Worm (Caenorhabditis elegans): Measurements from ENCODE around the gene T15B7.1.

The T15B7.1 gene

DNA sequence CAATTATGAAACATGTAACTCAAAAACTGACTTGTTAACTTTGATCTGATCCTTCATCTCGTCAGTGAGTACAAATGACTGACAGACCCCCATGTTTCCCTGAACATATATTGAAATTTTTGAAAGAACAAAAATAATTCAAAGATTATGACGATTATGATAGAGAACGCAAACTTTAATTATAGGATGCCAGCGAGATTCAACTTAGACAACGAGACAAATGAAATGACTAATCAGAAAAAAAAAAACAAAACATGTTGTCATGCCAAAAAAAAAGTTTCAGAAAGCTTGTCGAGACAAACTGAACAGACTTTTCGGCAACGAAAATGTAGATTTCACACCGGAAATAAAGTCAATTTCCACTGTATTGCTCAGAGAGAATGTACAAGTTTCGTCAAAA is 12.2 kb downstream of the T15B7.1 start, which contains the start of gene gpa-10:
Gene gpa-10, minus strand, starts transcription at position 101 of the 400 bp plus-strand sequence.
- TF ChIP-seq snpc-4 (tag; optimal IDR thresholded peaks at IDR 0.05) (no peak), unc-130 (tag; optimal IDR thresholded peaks at IDR 0.05) (no peak), swsn-7 (tag; optimal IDR thresholded peaks at IDR 0.05) (no peak)

DNA sequence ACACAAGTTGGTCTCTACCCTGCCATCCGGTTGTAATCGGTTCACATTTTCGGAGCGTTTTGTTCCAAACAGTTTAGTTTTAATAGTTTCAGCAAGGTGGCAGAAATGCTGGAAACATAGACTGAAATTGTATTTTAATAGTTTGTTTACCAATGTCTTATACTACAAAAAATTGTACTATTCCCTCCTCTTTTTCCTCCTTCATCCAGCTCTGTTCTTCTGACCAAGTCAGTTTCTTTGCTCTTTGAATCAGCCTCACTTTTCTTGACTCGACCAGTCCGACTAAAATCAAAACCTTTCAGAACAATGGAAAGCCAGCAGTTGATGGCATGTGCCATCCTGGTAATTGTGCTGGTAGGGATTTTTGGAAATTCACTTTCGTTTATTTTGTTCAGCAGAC is 27.5 kb downstream of the T15B7.1 start, which contains the start of gene frpr-18:
Gene frpr-18, plus strand, starts transcription at position 301 of the 400 bp plus-strand sequence.
- TF ChIP-seq ces-1 (GFP tag; optimal IDR thresholded peaks at IDR 0.05) (no peak), hpl-2 (GFP tag; optimal IDR thresholded peaks at IDR 0.05) (no peak), fos-1 (tag; optimal IDR thresholded peaks at IDR 0.05) (no peak), lir-3 (tag; optimal IDR thresholded peaks at IDR 0.05; ENCODE audit: poor library complexity) (no peak), ceh-88 (GFP tag; IDR thresholded peaks at IDR 0.05) (no peak), ztf-4 (tag; optimal IDR thresholded peaks at IDR 0.05) (no peak), nhr-84 (tag; optimal IDR thresholded peaks at IDR 0.05) (no peak), sptf-1 (tag; optimal IDR thresholded peaks at IDR 0.05) (no peak), hlh-4 (tag; optimal IDR thresholded peaks at IDR 0.05) (no peak), vab-15 (tag; optimal IDR thresholded peaks at IDR 0.05) (no peak), C16A3.4 (tag; optimal IDR thresholded peaks at IDR 0.05) (no peak), C34B4.2 (tag; optimal IDR thresholded peaks at IDR 0.05) (no peak), mdl-1 (tag; optimal IDR thresholded peaks at IDR 0.05) (no peak)

DNA sequence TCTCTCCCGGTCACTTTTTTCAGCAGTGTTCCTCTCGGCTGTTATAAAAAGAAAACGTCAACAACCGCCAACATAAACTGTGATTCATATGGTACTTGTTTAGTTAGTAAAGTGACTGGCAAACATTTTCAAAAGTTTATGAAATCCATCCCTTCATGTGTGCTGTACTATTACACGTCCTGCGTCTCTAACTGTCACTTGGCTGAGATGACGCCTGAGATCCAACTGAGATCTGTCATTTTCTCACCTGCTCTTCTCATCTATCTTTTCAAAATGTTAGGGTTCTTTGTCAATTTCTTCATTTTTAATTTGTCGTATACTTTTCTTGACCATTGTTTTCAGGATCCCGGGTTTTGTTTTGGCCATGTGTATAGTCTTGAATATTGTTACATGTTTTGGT is 32.2 kb downstream of the T15B7.1 start:
- TF ChIP-seq nhr-237 (tag; optimal IDR thresholded peaks at IDR 0.05) (no peak), rnt-1 (tag; optimal IDR thresholded peaks at IDR 0.05) (peak; percentile 23)

DNA sequence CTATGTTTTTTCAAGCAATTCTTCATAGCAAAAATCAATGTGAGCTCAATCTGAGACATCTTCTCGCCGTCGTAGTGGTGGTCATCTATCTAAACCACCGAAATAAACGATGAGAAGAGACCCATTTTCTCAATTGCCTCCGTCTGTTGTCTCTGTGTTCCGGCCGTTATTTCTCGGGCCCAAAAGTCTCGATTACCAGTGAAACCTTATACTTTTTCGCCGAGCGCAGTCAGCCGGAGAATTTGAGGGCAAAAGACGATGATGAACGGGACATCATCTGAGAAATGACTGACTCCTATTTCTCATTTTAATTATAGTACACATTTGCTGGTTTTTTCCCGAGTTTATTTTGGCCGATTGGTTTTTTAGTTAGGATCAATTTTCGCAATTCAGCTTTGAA is 33.3 kb downstream of the T15B7.1 start:
- TF ChIP-seq lin-14 (GFP tag; optimal IDR thresholded peaks at IDR 0.05) (peak; percentile 4), ceh-82 (tag; optimal IDR thresholded peaks at IDR 0.05) (no peak), efl-1 (optimal IDR thresholded peaks at IDR 0.05) (no peak), efl-1 (GFP tag; optimal IDR thresholded peaks at IDR 0.05 in 1 of 2) (peak in 1 of 2 experiments; percentile 77), lin-13 (GFP tag; optimal IDR thresholded peaks at IDR 0.05) (no peak), dsc-1 (tag; optimal IDR thresholded peaks at IDR 0.05) (peak; percentile 2), nhr-77 (tag; optimal IDR thresholded peaks at IDR 0.05) (no peak)

DNA sequence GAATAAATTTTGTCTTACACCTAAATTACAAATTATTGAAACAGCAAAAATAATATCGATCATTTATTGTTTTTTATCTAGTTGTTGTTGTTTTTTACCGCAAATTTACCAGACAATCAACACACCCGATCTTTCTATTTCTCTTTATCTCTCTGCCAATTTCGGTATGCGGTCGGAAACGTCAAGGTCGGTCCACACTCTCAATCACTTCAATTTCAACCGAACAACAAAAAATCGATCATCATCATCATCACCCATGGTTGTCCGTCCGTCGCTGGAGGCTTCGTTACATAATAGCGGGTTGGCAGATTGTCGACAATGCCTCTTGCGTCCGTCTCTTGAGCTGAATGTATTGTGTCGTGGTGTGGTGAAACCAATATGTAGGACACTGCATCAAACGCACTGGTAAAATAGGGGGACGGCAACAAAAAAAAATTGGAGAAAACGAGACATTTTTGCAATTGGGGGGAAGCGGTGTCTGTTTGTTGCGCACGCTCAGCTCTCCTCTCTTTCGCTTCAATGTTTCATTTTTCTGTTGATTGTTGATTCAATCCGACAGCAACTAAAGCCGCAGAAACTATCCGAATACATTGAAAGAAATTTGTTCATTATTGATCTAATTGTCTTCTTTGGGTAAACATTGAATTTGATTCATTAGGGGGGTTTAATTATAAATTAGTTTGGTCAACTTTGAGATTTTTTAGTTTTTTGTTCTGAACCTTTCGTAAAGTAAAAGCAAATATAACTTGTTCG is 34.4 kb downstream of the T15B7.1 start:
- TF ChIP-seq pax-3 (tag; optimal IDR thresholded peaks at IDR 0.05): no peak
- TF ChIP-seq snu-23 (GFP tag; optimal IDR thresholded peaks at IDR 0.05): peak; percentile 14
- peak in 1 of 2 experiments; percentile 3 for TF ChIP-seq lin-35 (GFP tag; optimal IDR thresholded peaks at IDR 0.05)
- no peak for TF ChIP-seq mef-2 (tag; optimal IDR thresholded peaks at IDR 0.05)
- TF ChIP-seq nhr-20 (tag; optimal IDR thresholded peaks at IDR 0.05): peak; percentile 35
- no peak for TF ChIP-seq fos-1 (tag; optimal IDR thresholded peaks at IDR 0.05)
- TF ChIP-seq ceh-90 (tag; optimal IDR thresholded peaks at IDR 0.05): no peak
- peak; percentile 6 for TF ChIP-seq rnt-1 (tag; optimal IDR thresholded peaks at IDR 0.05)
- TF ChIP-seq lin-14 (GFP tag; optimal IDR thresholded peaks at IDR 0.05): peak; percentile 71
- peak; percentile 71 for TF ChIP-seq blmp-1 (tag; optimal IDR thresholded peaks at IDR 0.05)
- no peak for TF ChIP-seq mdl-1 (tag; optimal IDR thresholded peaks at IDR 0.05)
- TF ChIP-seq tbx-2 (tag; optimal IDR thresholded peaks at IDR 0.05): peak; percentile 18
- peak; percentile 86 for TF ChIP-seq nhr-85 (tag)
- no peak for TF ChIP-seq ces-1 (GFP tag; optimal IDR thresholded peaks at IDR 0.05)
- TF ChIP-seq nhr-90 (tag; optimal IDR thresholded peaks at IDR 0.05; ENCODE audit: poor library complexity): peak; percentile 8
- no peak for TF ChIP-seq aly-2 (tag; optimal IDR thresholded peaks at IDR 0.05)
- TF ChIP-seq elt-3 (tag; optimal IDR thresholded peaks at IDR 0.05): peak in 1 of 6 experiments; percentile 7
- peak; percentile 4 for TF ChIP-seq nhr-71 (tag; optimal IDR thresholded peaks at IDR 0.05)
- no peak for TF ChIP-seq dpl-1 (GFP tag; optimal IDR thresholded peaks at IDR 0.05)

Measured in whole organism, L1 larva.